Worm (Caenorhabditis elegans): ENCODE data around the gene C54E10.6.
A peak's percentile ranks its signal among the peaks of the same experiment; 100 is the strongest.

The C54E10.6 gene

ce11 chrV:18826445-18826844, 17.9 kb upstream of the C54E10.6 start (continued):
- no peak for TF ChIP-seq nhr-237 (tag; optimal IDR thresholded peaks at IDR 0.05)
- no peak for TF ChIP-seq dpl-1 (GFP tag; optimal IDR thresholded peaks at IDR 0.05)
- no peak for TF ChIP-seq ceh-28 (tag; optimal IDR thresholded peaks at IDR 0.05)
- no peak for TF ChIP-seq madf-5 (GFP tag; IDR thresholded peaks at IDR 0.05)
- peak; percentile 38 for TF ChIP-seq nhr-102 (tag; optimal IDR thresholded peaks at IDR 0.05)
- TF ChIP-seq nhr-28 (tag; optimal IDR thresholded peaks at IDR 0.05) = peak; percentile 30
- no peak for TF ChIP-seq F37D6.2 (tag; optimal IDR thresholded peaks at IDR 0.05)
- TF ChIP-seq ceh-44 (GFP tag; IDR thresholded peaks at IDR 0.05) = no peak

ce11 chrV:18821569-18821968, 13.0 kb upstream of the C54E10.6 start:
- no peak for TF ChIP-seq nhr-41 (GFP tag; IDR thresholded peaks at IDR 0.05)
- peak; percentile 86 for TF ChIP-seq fkh-10 (GFP tag; optimal IDR thresholded peaks at IDR 0.05)
- no peak for TF ChIP-seq hlh-30 (tag; optimal IDR thresholded peaks at IDR 0.05; ENCODE audit: insufficient read depth)
- no peak for TF ChIP-seq ztf-7 (tag; optimal IDR thresholded peaks at IDR 0.05)

- TF ChIP-seq hif-1 (tag; optimal IDR thresholded peaks at IDR 0.05) (no peak), aha-1 (tag) (peak; percentile 92)
Measured at ce11 chrV:18819643-18820042, 11.1 kb upstream of the C54E10.6 start, which contains the start of gene ncs-5. Gene ncs-5 (plus strand): TSS chrV:18819766.

ce11 chrV:18811360-18811759, 2.8 kb upstream of the C54E10.6 start, which contains the start of gene C54E10.7:
Gene C54E10.7 (plus strand): TSS chrV:18811660.
- TF ChIP-seq ztf-11 (tag; optimal IDR thresholded peaks at IDR 0.05) (no peak), fos-1 (tag; optimal IDR thresholded peaks at IDR 0.05) (no peak), daf-8 (GFP tag; IDR thresholded peaks at IDR 0.05) (no peak), dmd-8 (GFP tag; IDR thresholded peaks at IDR 0.05) (no peak)

- TF ChIP-seq ceh-82 (tag; optimal IDR thresholded peaks at IDR 0.05) = no peak
- no peak for TF ChIP-seq lir-3 (tag; optimal IDR thresholded peaks at IDR 0.05)
- TF ChIP-seq ZK337.2 (GFP tag; IDR thresholded peaks at IDR 0.05) = no peak
- no peak for TF ChIP-seq php-3 (GFP tag; IDR thresholded peaks at IDR 0.05)
- TF ChIP-seq madf-5 (GFP tag; IDR thresholded peaks at IDR 0.05) = no peak
- no peak for TF ChIP-seq dmd-6 (GFP tag; IDR thresholded peaks at IDR 0.05)
- no peak for TF ChIP-seq nhr-48 (tag; optimal IDR thresholded peaks at IDR 0.05)
- TF ChIP-seq zag-1 (tag; optimal IDR thresholded peaks at IDR 0.05) = no peak
- no peak for TF ChIP-seq daf-12 (tag; optimal IDR thresholded peaks at IDR 0.05)
- no peak for TF ChIP-seq T26A8.4 (GFP tag; IDR thresholded peaks at IDR 0.05)
- no peak for TF ChIP-seq unc-130 (GFP tag; optimal IDR thresholded peaks at IDR 0.05)
- no peak for TF ChIP-seq cey-2 (tag; optimal IDR thresholded peaks at IDR 0.05; ENCODE audit: borderline replicate concordance, insufficient read depth)
- no peak for TF ChIP-seq hlh-30 (tag; optimal IDR thresholded peaks at IDR 0.05; ENCODE audit: insufficient read depth)
- no peak for TF ChIP-seq nhr-102 (tag; optimal IDR thresholded peaks at IDR 0.05)
- no peak for TF ChIP-seq tag-97 (GFP tag; IDR thresholded peaks at IDR 0.05)
Measured at ce11 chrV:18810705-18811104, 2.2 kb upstream of the C54E10.6 start, which contains the start of gene C54E10.3. Gene C54E10.3 (plus strand): TSS chrV:18811005.

ce11 chrV:18806409-18806808, 2.1 kb downstream of the C54E10.6 start, which contains the start of gene sri-10:
Gene sri-10 (minus strand): TSS chrV:18806509.
- TF ChIP-seq unc-62 (GFP tag; optimal IDR thresholded peaks at IDR 0.05 in 1 of 2) = no peak
- no peak for TF ChIP-seq unc-62 (tag; optimal IDR thresholded peaks at IDR 0.05)
- TF ChIP-seq daf-8 (GFP tag; IDR thresholded peaks at IDR 0.05) = no peak
- TF ChIP-seq pha-4 (GFP tag; IDR thresholded peaks at IDR 0.05) = no peak
- TF ChIP-seq pha-4 (tag; optimal IDR thresholded peaks at IDR 0.05) = no peak
- no peak for TF ChIP-seq dpl-1 (GFP tag; optimal IDR thresholded peaks at IDR 0.05)
- TF ChIP-seq dve-1 (tag; optimal IDR thresholded peaks at IDR 0.05; ENCODE audit: insufficient read depth) = no peak
- TF ChIP-seq nhr-25 (tag; optimal IDR thresholded peaks at IDR 0.05; ENCODE audit: borderline replicate concordance, insufficient read depth) = no peak
- no peak for TF ChIP-seq rbr-2 (tag; optimal IDR thresholded peaks at IDR 0.05)
- no peak for TF ChIP-seq madf-9 (GFP tag; conservative IDR thresholded peaks at IDR 0.05)
- TF ChIP-seq Y5F2A.4 (GFP tag; optimal IDR thresholded peaks at IDR 0.05) = no peak
- no peak for TF ChIP-seq nhr-76 (tag; optimal IDR thresholded peaks at IDR 0.05)
- TF ChIP-seq lim-7 (GFP tag; IDR thresholded peaks at IDR 0.05) = no peak
- TF ChIP-seq set-16 (GFP tag; IDR thresholded peaks at IDR 0.05) = no peak
- TF ChIP-seq ceh-20 (GFP tag; IDR thresholded peaks at IDR 0.05) = no peak
- TF ChIP-seq nhr-48 (tag; optimal IDR thresholded peaks at IDR 0.05) = no peak
- no peak for TF ChIP-seq dmd-9 (GFP tag; IDR thresholded peaks at IDR 0.05)

All from whole organism, L4 larva.